Fruit fly (Drosophila melanogaster) whole organism, embryonic: Measurements from ENCODE around the gene CG31600.

Source experiments
- Bteb2 ChIP-seq: fragments of 200-800 bp; sonication (Bioruptor generic); optimal IDR thresholded peaks from 2 replicates; lab custom pipeline; 2016; ENCODE audit warnings: missing biosample characterization, missing genetic modification characterization
- CG11398 ChIP-seq: fragments of 200-800 bp; sonication (Bioruptor generic); optimal IDR thresholded peaks from 2 replicates; lab custom pipeline; 2016; ENCODE audit warnings: missing biosample characterization, missing genetic modification characterization
- CG12104 ChIP-seq: fragments of 200-800 bp; sonication (Bioruptor generic); optimal IDR thresholded peaks from 3 replicates; lab custom pipeline; 2016; ENCODE audit warnings: missing biosample characterization, missing genetic modification characterization
- CG12769 ChIP-seq: fragments of 200-800 bp; sonication (Bioruptor generic); optimal IDR thresholded peaks from 2 replicates; lab custom pipeline; 2019; ENCODE audit warnings: missing biosample characterization, mild to moderate bottlenecking, missing genetic modification characterization, moderate library complexity
- CG15601 ChIP-seq: fragments of 200-800 bp; sonication (Bioruptor generic); optimal IDR thresholded peaks from 3 replicates; lab custom pipeline; 2019; ENCODE audit warnings: missing biosample characterization, mild to moderate bottlenecking, missing genetic modification characterization, moderate library complexity
- CG17186 ChIP-seq: fragments of 200-800 bp; sonication (Bioruptor generic); optimal IDR thresholded peaks from 3 replicates; lab custom pipeline; 2017; ENCODE audit warnings: missing biosample characterization, missing genetic modification reagents, missing genetic modification characterization
- CG17612 ChIP-seq: fragments of 200-800 bp; sonication (Bioruptor generic); IDR thresholded peaks from 2 replicates; pipeline ENCODE4 v1.3.6; 2022; ENCODE audit warnings: missing biosample characterization, missing genetic modification characterization
- CG17802 ChIP-seq: fragments of 200-800 bp; sonication (Bioruptor generic); optimal IDR thresholded peaks from 2 replicates; lab custom pipeline; 2018; ENCODE audit warnings: missing biosample characterization, mild to moderate bottlenecking, missing genetic modification characterization, moderate library complexity
- CG17912 ChIP-seq: fragments of 200-800 bp; sonication (Bioruptor generic); optimal IDR thresholded peaks from 2 replicates; lab custom pipeline; 2018; ENCODE audit warnings: missing biosample characterization, mild to moderate bottlenecking, missing genetic modification characterization
- CG18262 ChIP-seq: fragments of 200-800 bp; optimal IDR thresholded peaks from 3 replicates; lab custom pipeline; 2019; ENCODE audit warnings: missing biosample characterization, mild to moderate bottlenecking, missing genetic modification characterization, moderate library complexity
- CG30020 ChIP-seq: fragments of 200-800 bp; optimal IDR thresholded peaks from 2 replicates; lab custom pipeline; 2019; ENCODE audit warnings: missing biosample characterization, mild to moderate bottlenecking, missing genetic modification characterization, moderate library complexity
- CG31224 ChIP-seq: fragments of 200-800 bp; sonication (Bioruptor generic); IDR thresholded peaks from 2 replicates; pipeline ENCODE4 v1.3.6; 2022; ENCODE audit warnings: missing biosample characterization, missing genetic modification characterization
- CG4730 ChIP-seq: fragments of 200-800 bp; sonication (Bioruptor generic); IDR thresholded peaks from 2 replicates; pipeline ENCODE4 v1.3.6; 2022; ENCODE audit warnings: missing biosample characterization, missing genetic modification characterization
- CG4854 ChIP-seq: fragments of 200-800 bp; sonication (Bioruptor generic); optimal IDR thresholded peaks from 2 replicates; lab custom pipeline; 2016; ENCODE audit warnings: missing biosample characterization, missing genetic modification characterization, inconsistent platforms
- CG8765 ChIP-seq: fragments of 200-800 bp; sonication (Bioruptor generic); IDR thresholded peaks from 2 replicates; pipeline ENCODE4 v1.3.6; 2022; ENCODE audit warnings: missing biosample characterization, missing genetic modification characterization
- CTCF ChIP-seq: fragments of 200-800 bp; sonication (Bioruptor generic); optimal IDR thresholded peaks from 2 replicates; lab custom pipeline; 2017; ENCODE audit warnings: missing biosample characterization, mild to moderate bottlenecking, missing genetic modification characterization, moderate library complexity
- Dfd ChIP-seq, 2 experiments: fragments of >200 bp; optimal IDR thresholded peaks; 2 replicates each; lab custom pipeline; 2017; ENCODE audit warnings: missing biosample characterization in 2 of 2, missing genetic modification characterization in 2 of 2
- Doc2 ChIP-seq: fragments of 200-800 bp; sonication (Bioruptor generic); IDR thresholded peaks from 2 replicates; pipeline ENCODE4 v1.3.6; 2022; ENCODE audit warnings: missing biosample characterization, missing genetic modification characterization
- Fer1 ChIP-seq: fragments of 200-800 bp; sonication (Bioruptor generic); optimal IDR thresholded peaks from 2 replicates; lab custom pipeline; 2017; ENCODE audit warnings: missing biosample characterization, mild to moderate bottlenecking, missing genetic modification characterization
- H2.0 ChIP-seq: fragments of 200-800 bp; sonication (Bioruptor generic); IDR thresholded peaks from 2 replicates; pipeline ENCODE4 v1.3.6; 2022; ENCODE audit warnings: missing biosample characterization, missing genetic modification characterization
- Hr78 ChIP-seq, 2 experiments: fragments of 200-800 bp in 1 of 2; fragments of >200 bp in 1 of 2; sonication (Bioruptor generic) in 1 of 2; optimal IDR thresholded peaks; 2 replicates each; lab custom pipeline; 2017 to 2019; ENCODE audit warnings: missing biosample characterization in 2 of 2, missing genetic modification characterization in 2 of 2, mild to moderate bottlenecking in 1 of 2, moderate library complexity in 1 of 2
- Max ChIP-seq: fragments of 200-800 bp; sonication (Bioruptor generic); optimal IDR thresholded peaks from 2 replicates; lab custom pipeline; 2016; ENCODE audit warnings: missing biosample characterization, mild to moderate bottlenecking, missing genetic modification characterization
- NC2β ChIP-seq: fragments of 200-800 bp; sonication (Bioruptor generic); optimal IDR thresholded peaks from 2 replicates; lab custom pipeline; 2016; ENCODE audit warnings: missing biosample characterization, missing genetic modification characterization
- PHDP ChIP-seq: fragments of 200-800 bp; sonication (Bioruptor generic); optimal IDR thresholded peaks from 3 replicates; lab custom pipeline; 2018; ENCODE audit warnings: missing biosample characterization, mild to moderate bottlenecking, missing genetic modification characterization, moderate library complexity
- Stat92E ChIP-seq, 3 experiments: fragments of >200 bp in 2 of 3; fragments of 200-800 bp in 1 of 3; sonication (Bioruptor generic) in 1 of 3; optimal IDR thresholded peaks; 2 replicates each; lab custom pipeline; 2017 to 2019; ENCODE audit warnings: missing biosample characterization in 3 of 3, missing genetic modification characterization in 3 of 3, mild to moderate bottlenecking in 1 of 3, moderate library complexity in 1 of 3
- abd-A ChIP-seq: fragments of 200-800 bp; sonication (Bioruptor generic); optimal IDR thresholded peaks from 3 replicates; lab custom pipeline; 2019; ENCODE audit warnings: missing biosample characterization, mild to moderate bottlenecking, missing genetic modification characterization, moderate library complexity
- bab2 ChIP-seq: fragments of 200-800 bp; sonication (Bioruptor generic); optimal IDR thresholded peaks from 2 replicates; lab custom pipeline; 2016; ENCODE audit warnings: missing biosample characterization, missing genetic modification characterization
- bbx ChIP-seq: fragments of 200-800 bp; sonication (Bioruptor generic); IDR thresholded peaks from 2 replicates; pipeline ENCODE4 v1.3.6; 2022; ENCODE audit warnings: missing biosample characterization, missing genetic modification characterization; ENCODE audit not compliant: partially characterized antibody
- bcd ChIP-seq: fragments of 200-800 bp; sonication (Bioruptor generic); optimal IDR thresholded peaks from 2 replicates; lab custom pipeline; 2017; ENCODE audit warnings: missing biosample characterization, mild to moderate bottlenecking, missing genetic modification characterization
- bigmax ChIP-seq: fragments of 200-800 bp; sonication (Bioruptor generic); optimal IDR thresholded peaks from 2 replicates; lab custom pipeline; 2018; ENCODE audit warnings: missing biosample characterization, mild to moderate bottlenecking, missing genetic modification characterization
- cad ChIP-seq: fragments of >200 bp; optimal IDR thresholded peaks from 2 replicates; lab custom pipeline; 2017; ENCODE audit warnings: missing biosample characterization, missing genetic modification characterization
- corto ChIP-seq: fragments of 200-800 bp; sonication (Bioruptor generic); optimal IDR thresholded peaks from 2 replicates; lab custom pipeline; 2016; ENCODE audit warnings: missing biosample characterization, mild to moderate bottlenecking, missing genetic modification characterization, moderate library complexity
- dimm ChIP-seq: fragments of 200-800 bp; sonication (Bioruptor generic); IDR thresholded peaks from 2 replicates; pipeline ENCODE4 v1.3.6; 2022; ENCODE audit warnings: missing biosample characterization, missing genetic modification characterization
- dmrt11E ChIP-seq: fragments of 200-800 bp; sonication (Bioruptor generic); optimal IDR thresholded peaks from 3 replicates; lab custom pipeline; 2018; ENCODE audit warnings: missing biosample characterization, mild to moderate bottlenecking, missing genetic modification characterization, moderate library complexity
- exex ChIP-seq: fragments of 200-800 bp; sonication (Bioruptor generic); optimal IDR thresholded peaks from 4 replicates; lab custom pipeline; 2018; ENCODE audit warnings: missing biosample characterization, mild to moderate bottlenecking, missing genetic modification characterization, moderate library complexity
- grau ChIP-seq: fragments of 200-800 bp; optimal IDR thresholded peaks from 3 replicates; lab custom pipeline; 2019; ENCODE audit warnings: missing biosample characterization, mild to moderate bottlenecking, missing genetic modification characterization, moderate library complexity
- hb ChIP-seq: fragments of 200-800 bp; sonication (Bioruptor generic); IDR thresholded peaks from 3 replicates; pipeline ENCODE4 v1.3.6; 2022; ENCODE audit warnings: missing biosample characterization, missing genetic modification characterization; ENCODE audit not compliant: partially characterized antibody
- lilli ChIP-seq: fragments of 200-800 bp; sonication (Bioruptor generic); optimal IDR thresholded peaks from 3 replicates; lab custom pipeline; 2016; ENCODE audit warnings: missing biosample characterization, missing genetic modification characterization
- nmo ChIP-seq: fragments of 200-800 bp; sonication (Bioruptor generic); optimal IDR thresholded peaks from 2 replicates; lab custom pipeline; 2018; ENCODE audit warnings: missing biosample characterization, mild to moderate bottlenecking, missing genetic modification characterization, moderate library complexity
- odd ChIP-seq: fragments of 200-800 bp; sonication (Bioruptor generic); optimal IDR thresholded peaks from 2 replicates; lab custom pipeline; 2017; ENCODE audit warnings: missing biosample characterization, mild to moderate bottlenecking, missing genetic modification characterization
- run ChIP-seq: fragments of 200-800 bp; sonication (Bioruptor generic); optimal IDR thresholded peaks from 3 replicates; lab custom pipeline; 2018; ENCODE audit warnings: missing biosample characterization, mild to moderate bottlenecking, missing genetic modification characterization
- slp2 ChIP-seq: fragments of 200-800 bp; sonication (Bioruptor generic); optimal IDR thresholded peaks from 2 replicates; lab custom pipeline; 2016; ENCODE audit warnings: missing biosample characterization, missing genetic modification characterization
- ssp ChIP-seq: fragments of 200-800 bp; sonication (Bioruptor generic); IDR thresholded peaks from 2 replicates; pipeline ENCODE4 v1.3.6; 2022; ENCODE audit warnings: missing biosample characterization, missing genetic modification characterization
- toy ChIP-seq: fragments of 200-800 bp; sonication (Bioruptor generic); IDR thresholded peaks from 2 replicates; pipeline ENCODE4 v1.3.6; 2022; ENCODE audit warnings: missing biosample characterization, missing genetic modification characterization
- tup ChIP-seq: fragments of 200-800 bp; sonication (Bioruptor generic); optimal IDR thresholded peaks from 2 replicates; lab custom pipeline; 2016; ENCODE audit warnings: missing biosample characterization, mild to moderate bottlenecking, missing genetic modification characterization, moderate library complexity
- zen ChIP-seq: fragments of 200-800 bp; sonication (Bioruptor generic); optimal IDR thresholded peaks from 3 replicates; lab custom pipeline; 2018; ENCODE audit warnings: missing biosample characterization, mild to moderate bottlenecking, missing genetic modification characterization, moderate library complexity
- zen2 ChIP-seq: fragments of 200-800 bp; sonication (Bioruptor generic); IDR thresholded peaks from 3 replicates; pipeline ENCODE4 v1.3.6; 2022; ENCODE audit warnings: missing biosample characterization, missing genetic modification characterization; ENCODE audit not compliant: partially characterized antibody
- zfh2 ChIP-seq: fragments of 200-800 bp; sonication (Bioruptor generic); optimal IDR thresholded peaks from 2 replicates; lab custom pipeline; 2016; ENCODE audit warnings: missing biosample characterization, missing genetic modification characterization

Gene CG31600

dm6 chr2L:21867040-21867981 is 47.8 kb downstream of the CG31600 start (continued):
- TF ChIP-seq Hr78 (GFP tag; optimal IDR thresholded peaks at IDR 0.05; lab: Kevin White, UChicago) (peak in 1 of 2 experiments; percentile 75), CG30020 (tag; lab: Kevin White, UChicago) (peak; percentile 62), ssp (peak; percentile 80), Dfd (GFP tag; optimal IDR thresholded peaks at IDR 0.05; lab: Kevin White, UChicago) (no peak), dmrt11E (tag; lab: Kevin White, UChicago) (peak; percentile 95), zen2 (GFP tag; lab: Robert Waterston, UW) (0 out of 3 replicates have a peak, but pooled peaks have one; percentile 27), nmo (GFP tag; lab: Kevin White, UChicago) (peak; percentile 96), CG17802 (tag; lab: Kevin White, UChicago) (peak; percentile 72), bigmax (GFP tag; lab: Kevin White, UChicago) (no peak), Fer1 (GFP tag; lab: Kevin White, UChicago) (peak; percentile 78), zen (peak; percentile 85), bbx (no peak), zfh2 (GFP tag; lab: Kevin White, UChicago) (peak; percentile 88), CG4730 (GFP tag; lab: Robert Waterston, UW) (peak; percentile 88), toy (GFP tag; lab: Robert Waterston, UW) (peak; percentile 72), tup (GFP tag; lab: Kevin White, UChicago) (peak; percentile 80), CG17912 (no peak), Stat92E (GFP tag; optimal IDR thresholded peaks at IDR 0.05; lab: Kevin White, UChicago) (peak in 1 of 3 experiments; percentile 79), odd (peak; percentile 78), CG11398 (GFP tag; lab: Kevin White, UChicago) (peak; percentile 90), CG17186 (peak; percentile 72), CG12104 (GFP tag; lab: Kevin White, UChicago) (peak; percentile 53), CG17612 (GFP tag; lab: Robert Waterston, UW) (peak; percentile 71; the same call in 1 of the 2 replicates), dimm (GFP tag; lab: Robert Waterston, UW) (peak; percentile 81), bab2 (GFP tag; lab: Kevin White, UChicago) (peak; percentile 93), abd-A (tag; lab: Kevin White, UChicago) (peak; percentile 98), cad (GFP tag; lab: Kevin White, UChicago) (no peak), run (tag; lab: Kevin White, UChicago) (peak; percentile 51), Doc2 (peak; percentile 61; the same call in 1 of the 2 replicates), CG8765 (no peak; the same call in 1 of the 2 replicates), exex (tag; lab: Kevin White, UChicago) (peak; percentile 33), CG4854 (GFP tag; lab: Kevin White, UChicago) (peak; percentile 88), Bteb2 (GFP tag; lab: Kevin White, UChicago) (peak; percentile 77), H2.0 (GFP tag; lab: Robert Waterston, UW) (peak; percentile 89), CTCF (GFP tag; lab: Kevin White, UChicago) (peak; percentile 36), grau (tag; lab: Kevin White, UChicago) (peak; percentile 92), lilli (GFP tag; lab: Kevin White, UChicago) (peak; percentile 91), CG31224 (GFP tag; lab: Robert Waterston, UW) (peak; percentile 85), Max (GFP tag; lab: Kevin White, UChicago) (peak; percentile 80), CG18262 (tag; lab: Kevin White, UChicago) (peak; percentile 95), corto (GFP tag; lab: Kevin White, UChicago) (no peak), bcd (GFP tag; lab: Kevin White, UChicago) (peak; percentile 90), CG15601 (tag; lab: Kevin White, UChicago) (peak; percentile 93), slp2 (peak; percentile 91), CG12769 (tag; lab: Kevin White, UChicago) (peak; percentile 95), PHDP (tag; lab: Kevin White, UChicago) (peak; percentile 90), NC2β (GFP tag; lab: Kevin White, UChicago) (peak; percentile 89), hb (no peak)
